Worm (Caenorhabditis elegans): ENCODE results near the gene gpn-1.

- no peak for TF ChIP-seq W03F9.2 (tag; optimal IDR thresholded peaks at IDR 0.05)
- TF ChIP-seq him-1 (tag; optimal IDR thresholded peaks at IDR 0.05): no peak
These were observed 35.5 kb downstream of the gpn-1 start for ce11 chrX:15716971-15717370.
